Worm (Caenorhabditis elegans) whole organism, L1 larva: ENCODE measurements around the gene F42C5.5.

Experiments used
- C04F5.9 ChIP-seq: sonication (generic microtip); optimal IDR thresholded peaks from 2 replicates; lab custom pipeline; 2016; ENCODE audit warnings: missing genetic modification characterization, missing compliant biosample characterization
- ama-1 ChIP-seq: fragments of 150-350 bp; optimal IDR thresholded peaks from 2 replicates; lab custom pipeline; 2014
- fkh-10 ChIP-seq: sonication (generic microtip); optimal IDR thresholded peaks from 2 replicates; lab custom pipeline; 2017; ENCODE audit warnings: missing biosample characterization, missing genetic modification reagents, missing genetic modification characterization
- jun-1 ChIP-seq: fragments of 150-350 bp; optimal IDR thresholded peaks from 2 replicates; lab custom pipeline; 2014; ENCODE audit warnings: missing biosample characterization, missing genetic modification reagents, missing genetic modification characterization
- lin-39 ChIP-seq: fragments of 150-350 bp; optimal IDR thresholded peaks from 2 replicates; lab custom pipeline; 2014; ENCODE audit warnings: missing biosample characterization, missing genetic modification reagents, missing genetic modification characterization
- rnt-1 ChIP-seq: sonication (generic microtip); optimal IDR thresholded peaks from 2 replicates; lab custom pipeline; 2016; ENCODE audit warnings: mild to moderate bottlenecking, missing genetic modification characterization, moderate library complexity, missing compliant biosample characterization
- sox-4 ChIP-seq: sonication (generic microtip); optimal IDR thresholded peaks from 2 replicates; lab custom pipeline; 2016; ENCODE audit warnings: missing genetic modification characterization, missing compliant biosample characterization

- TF ChIP-seq lin-39 (tag; lab: Kevin White, UChicago) (peak; percentile 47), rnt-1 (tag; lab: Kevin White, UChicago) (peak; percentile 67), ama-1 (lab: Kevin White, UChicago) (no peak), sox-4 (peak; percentile 40), fkh-10 (peak; percentile 49), C04F5.9 (tag; lab: Kevin White, UChicago) (no peak), jun-1 (tag; lab: Kevin White, UChicago) (peak; percentile 80)
These were observed 26.0 kb upstream of the F42C5.5 start for ce11 chrIV:7319931-7320435.
